Worm (Caenorhabditis elegans) whole organism, young adult: ENCODE measurements around the gene K10D11.7.

Experiments used
- C06A6.2 ChIP-seq: fragments of 200-800 bp; sonication (Bioruptor generic); conservative IDR thresholded peaks from 2 replicates; pipeline ENCODE4 v1.3.6; 2022; ENCODE audit warnings: missing genetic modification characterization, missing compliant biosample characterization
- dpl-1 ChIP-seq: fragments of 150-350 bp; optimal IDR thresholded peaks from 2 replicates; lab custom pipeline; 2014; ENCODE audit warnings: missing biosample characterization, missing genetic modification reagents, missing genetic modification characterization
- hlh-26 ChIP-seq: fragments of 200-800 bp; sonication (Bioruptor generic); conservative IDR thresholded peaks from 2 replicates; pipeline ENCODE4 v1.3.6; 2022; ENCODE audit warnings: missing genetic modification reagents, missing genetic modification characterization, missing compliant biosample characterization
- lin-40 ChIP-seq: sonication (generic microtip); optimal IDR thresholded peaks from 2 replicates; lab custom pipeline; 2016; ENCODE audit warnings: missing genetic modification characterization, mild to moderate bottlenecking, missing compliant biosample characterization, missing genotype, missing genetic modification reagents
- mcd-1 ChIP-seq: fragments of 200-800 bp; sonication (Bioruptor generic); IDR thresholded peaks from 2 replicates; pipeline ENCODE4 v1.3.6; 2022; ENCODE audit warnings: missing genetic modification reagents, missing genetic modification characterization, missing compliant biosample characterization
- snpc-4 ChIP-seq, 5 experiments: fragments of 150-350 bp in 1 of 5; sonication (generic microtip) in 4 of 5; optimal IDR thresholded peaks; 2 replicates each; lab custom pipeline; 2014 to 2018; ENCODE audit warnings: missing genetic modification characterization in 5 of 5, missing biosample characterization in 3 of 5, antibody characterized with exemption in 2 of 5, mild to moderate bottlenecking in 2 of 5, missing compliant biosample characterization in 2 of 5, missing genotype in 2 of 5, moderate library complexity in 2 of 5, missing genetic modification reagents in 1 of 5
- unc-62 ChIP-seq: fragments of 150-350 bp; optimal IDR thresholded peaks from 2 replicates; lab custom pipeline; 2014; ENCODE audit warnings: missing biosample characterization, missing genetic modification reagents, missing genetic modification characterization

DNA sequence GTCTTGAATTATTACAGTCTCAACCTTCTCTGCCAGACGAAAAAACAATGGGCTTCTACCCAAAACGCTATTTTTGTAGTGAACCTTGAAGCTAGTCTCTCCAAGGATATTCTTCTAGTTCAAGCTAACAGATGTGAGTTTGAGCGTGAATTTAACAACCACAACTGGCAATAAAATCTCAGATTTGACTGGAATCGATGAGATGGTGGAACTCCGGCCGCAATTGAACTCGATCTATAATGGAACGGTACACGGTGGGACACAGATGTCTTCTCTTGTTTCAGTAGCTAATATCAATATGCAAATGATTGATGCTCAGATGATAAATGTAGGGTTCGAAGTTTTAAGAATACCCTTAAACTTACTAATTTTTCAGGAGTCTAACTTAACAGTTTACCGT, 18.1 kb downstream of the K10D11.7 start:
- TF ChIP-seq unc-62: no peak
- TF ChIP-seq mcd-1: no peak
- TF ChIP-seq C06A6.2 (GFP tag; lab: Robert Waterston, UW): no peak
- no peak for TF ChIP-seq dpl-1 (GFP tag; lab: Kevin White, UChicago)
- TF ChIP-seq hlh-26 (GFP tag; lab: Robert Waterston, UW): no peak
- no peak for TF ChIP-seq lin-40 (tag; lab: Kevin White, UChicago)
- no peak for TF ChIP-seq snpc-4 (GFP tag; optimal IDR thresholded peaks at IDR 0.05; lab: Kevin White, UChicago)
- no peak for TF ChIP-seq snpc-4 (tag; optimal IDR thresholded peaks at IDR 0.05; lab: Kevin White, UChicago)
